Worm (Caenorhabditis elegans) whole organism, early embryonic: ENCODE results near the gene fbxc-30.

Experiments
- B0310.2 ChIP-seq: sonication (generic microtip); optimal IDR thresholded peaks from 2 replicates; lab custom pipeline; 2016; ENCODE audit warnings: mild to moderate bottlenecking, missing genetic modification characterization, missing compliant biosample characterization
- aly-1 ChIP-seq: sonication (generic microtip); optimal IDR thresholded peaks from 2 replicates; lab custom pipeline; 2016; ENCODE audit warnings: missing genetic modification characterization, missing compliant biosample characterization
- ama-1 ChIP-seq: fragments of 150-350 bp; optimal IDR thresholded peaks from 2 replicates; lab custom pipeline; 2014
- ceh-13 ChIP-seq: fragments of 200-800 bp; sonication (Bioruptor generic); optimal IDR thresholded peaks from 2 replicates; lab custom pipeline; 2018; ENCODE audit warnings: mild to moderate bottlenecking, missing genetic modification characterization, missing compliant biosample characterization
- ets-7 ChIP-seq: sonication (generic microtip); optimal IDR thresholded peaks from 2 replicates; lab custom pipeline; 2016; ENCODE audit warnings: missing genotype, missing genetic modification characterization, missing compliant biosample characterization
- hmg-4 ChIP-seq: fragments of 200-800 bp; sonication (Bioruptor generic); optimal IDR thresholded peaks from 2 replicates; lab custom pipeline; 2018; ENCODE audit warnings: mild to moderate bottlenecking, missing genetic modification characterization, missing compliant biosample characterization
- pes-1 ChIP-seq: fragments of 200-800 bp; sonication (Bioruptor generic); IDR thresholded peaks from 2 replicates; pipeline ENCODE4 v1.3.6; 2022; ENCODE audit warnings: missing genetic modification reagents, missing genetic modification characterization, missing compliant biosample characterization
- sea-1 ChIP-seq: fragments of 200-800 bp; sonication (Bioruptor generic); conservative IDR thresholded peaks from 2 replicates; pipeline ENCODE4 v1.3.6; 2022; ENCODE audit warnings: missing genetic modification characterization, missing compliant biosample characterization
- tbx-11 ChIP-seq: fragments of 200-800 bp; sonication (Bioruptor generic); IDR thresholded peaks from 2 replicates; pipeline ENCODE4 v1.3.6; 2022; ENCODE audit warnings: missing genetic modification characterization, missing compliant biosample characterization
- tbx-37 ChIP-seq: fragments of 200-800 bp; sonication (Bioruptor generic); conservative IDR thresholded peaks from 2 replicates; pipeline ENCODE4 v1.3.6; 2022; ENCODE audit warnings: missing genetic modification reagents, missing genetic modification characterization, missing compliant biosample characterization
- tra-4 ChIP-seq: sonication (generic microtip); optimal IDR thresholded peaks from 2 replicates; lab custom pipeline; 2017; ENCODE audit warnings: missing genetic modification characterization, missing compliant biosample characterization

- TF ChIP-seq pes-1 (GFP tag; lab: Robert Waterston, UW) = no peak
- TF ChIP-seq ama-1 (lab: Kevin White, UChicago) = no peak
- TF ChIP-seq tra-4 (tag; lab: Kevin White, UChicago) = no peak
- no peak for TF ChIP-seq ets-7
- no peak for TF ChIP-seq tbx-11 (GFP tag; lab: Robert Waterston, UW)
- TF ChIP-seq sea-1 (GFP tag; lab: Robert Waterston, UW) = no peak
- no peak for TF ChIP-seq tbx-37
- no peak for TF ChIP-seq hmg-4 (GFP tag; lab: Kevin White, UChicago)
- TF ChIP-seq B0310.2 (tag; lab: Kevin White, UChicago) = no peak
- TF ChIP-seq ceh-13 (GFP tag; lab: Kevin White, UChicago) = no peak
- TF ChIP-seq aly-1 (tag; lab: Kevin White, UChicago) = no peak
Observed at ce11 chrII:869316-869715, 48.1 kb upstream of the fbxc-30 start.
